Worm (Caenorhabditis elegans) whole organism, late embryonic: ENCODE results near the gene clec-4.

Experiments
- C08G9.2 ChIP-seq: sonication (generic microtip); optimal IDR thresholded peaks from 2 replicates; lab custom pipeline; 2016; ENCODE audit warnings: mild to moderate bottlenecking, missing genetic modification characterization, moderate library complexity, missing compliant biosample characterization
- K02D7.2 ChIP-seq: sonication (generic microtip); optimal IDR thresholded peaks from 2 replicates; lab custom pipeline; 2017; ENCODE audit warnings: mild to moderate bottlenecking, missing genetic modification characterization, missing compliant biosample characterization
- K09A11.1 ChIP-seq: sonication (generic microtip); optimal IDR thresholded peaks from 2 replicates; lab custom pipeline; 2017; ENCODE audit warnings: antibody characterized with exemption, mild to moderate bottlenecking, missing genetic modification characterization, missing compliant biosample characterization; ENCODE audit not compliant: insufficient read depth
- T23F11.4 ChIP-seq: fragments of 200-800 bp; sonication (Bioruptor generic); optimal IDR thresholded peaks from 2 replicates; lab custom pipeline; 2018; ENCODE audit warnings: mild to moderate bottlenecking, missing genetic modification characterization, missing compliant biosample characterization
- ahr-1 ChIP-seq: sonication (generic microtip); optimal IDR thresholded peaks from 2 replicates; lab custom pipeline; 2016; ENCODE audit warnings: missing genetic modification characterization, missing compliant biosample characterization
- ama-1 ChIP-seq: fragments of 150-350 bp; optimal IDR thresholded peaks from 2 replicates; lab custom pipeline; 2014
- ceh-19 ChIP-seq: fragments of 200-800 bp; sonication (Bioruptor generic); optimal IDR thresholded peaks from 2 replicates; lab custom pipeline; 2018; ENCODE audit warnings: mild to moderate bottlenecking, missing genetic modification characterization, missing compliant biosample characterization
- ceh-9 ChIP-seq: sonication (generic microtip); optimal IDR thresholded peaks from 2 replicates; lab custom pipeline; 2016; ENCODE audit warnings: mild to moderate bottlenecking, missing genetic modification characterization, inconsistent platforms, missing compliant biosample characterization
- che-1 ChIP-seq: sonication (generic microtip); optimal IDR thresholded peaks from 2 replicates; lab custom pipeline; 2016; ENCODE audit warnings: mild to moderate bottlenecking, missing genetic modification characterization, missing compliant biosample characterization
- dmd-4 ChIP-seq: sonication (generic microtip); optimal IDR thresholded peaks from 2 replicates; lab custom pipeline; 2016; ENCODE audit warnings: borderline replicate concordance, missing genetic modification characterization, missing compliant biosample characterization
- dve-1 ChIP-seq: sonication (generic microtip); optimal IDR thresholded peaks from 2 replicates; lab custom pipeline; 2017; ENCODE audit warnings: antibody characterized with exemption, mild to moderate bottlenecking, missing genetic modification characterization, missing compliant biosample characterization
- elt-2 ChIP-seq: sonication (generic microtip); optimal IDR thresholded peaks from 2 replicates; lab custom pipeline; 2016; ENCODE audit warnings: missing genetic modification reagents, missing genetic modification characterization, missing compliant biosample characterization
- elt-4 ChIP-seq: sonication (generic microtip); optimal IDR thresholded peaks from 2 replicates; lab custom pipeline; 2016; ENCODE audit warnings: missing genetic modification characterization, missing compliant biosample characterization
- eyg-1 ChIP-seq: sonication (generic microtip); optimal IDR thresholded peaks from 2 replicates; lab custom pipeline; 2016; ENCODE audit warnings: missing genotype, missing genetic modification characterization, missing compliant biosample characterization
- fax-1 ChIP-seq: sonication (generic microtip); optimal IDR thresholded peaks from 2 replicates; lab custom pipeline; 2016; ENCODE audit warnings: missing genotype, missing genetic modification characterization, missing compliant biosample characterization
- fkh-10 ChIP-seq: fragments of 150-350 bp; optimal IDR thresholded peaks from 2 replicates; lab custom pipeline; 2014; ENCODE audit warnings: missing biosample characterization, missing genetic modification reagents, missing genetic modification characterization
- fkh-6 ChIP-seq: sonication (generic microtip); optimal IDR thresholded peaks from 2 replicates; lab custom pipeline; 2016; ENCODE audit warnings: missing genetic modification characterization, missing compliant biosample characterization
- hlh-13 ChIP-seq: fragments of 200-800 bp; sonication (Bioruptor generic); optimal IDR thresholded peaks from 2 replicates; lab custom pipeline; 2018; ENCODE audit warnings: mild to moderate bottlenecking, missing genetic modification characterization, missing compliant biosample characterization
- hlh-15 ChIP-seq: sonication (generic microtip); optimal IDR thresholded peaks from 2 replicates; lab custom pipeline; 2016; ENCODE audit warnings: missing genetic modification characterization, missing compliant biosample characterization
- hlh-30 ChIP-seq: sonication (generic microtip); optimal IDR thresholded peaks from 2 replicates; lab custom pipeline; 2017; ENCODE audit warnings: antibody characterized with exemption, missing genetic modification characterization, missing compliant biosample characterization; ENCODE audit not compliant: insufficient read depth
- hlh-8 ChIP-seq: sonication (generic microtip); optimal IDR thresholded peaks from 2 replicates; lab custom pipeline; 2016; ENCODE audit warnings: missing genotype, missing genetic modification characterization, missing compliant biosample characterization
- lin-11 ChIP-seq: fragments of 200-800 bp; sonication (Bioruptor generic); optimal IDR thresholded peaks from 2 replicates; lab custom pipeline; 2018; ENCODE audit warnings: mild to moderate bottlenecking, missing genetic modification characterization, missing compliant biosample characterization
- nfya-1 ChIP-seq: sonication (generic microtip); optimal IDR thresholded peaks from 2 replicates; lab custom pipeline; 2017; ENCODE audit warnings: missing genetic modification characterization, mild to moderate bottlenecking, missing compliant biosample characterization, antibody characterized with exemption, moderate library complexity
- nhr-11 ChIP-seq: fragments of 150-350 bp; optimal IDR thresholded peaks from 2 replicates; lab custom pipeline; 2014; ENCODE audit warnings: missing biosample characterization, missing genetic modification characterization
- pag-3 ChIP-seq: sonication (generic microtip); optimal IDR thresholded peaks from 2 replicates; lab custom pipeline; 2016; ENCODE audit warnings: missing compliant biosample characterization, missing genetic modification characterization, borderline replicate concordance
- pat-9 ChIP-seq: fragments of 200-800 bp; sonication (Bioruptor generic); optimal IDR thresholded peaks from 2 replicates; lab custom pipeline; 2018; ENCODE audit warnings: mild to moderate bottlenecking, missing genetic modification characterization, moderate library complexity, missing compliant biosample characterization
- pax-1 ChIP-seq: fragments of 150-350 bp; optimal IDR thresholded peaks from 2 replicates; lab custom pipeline; 2014; ENCODE audit warnings: missing biosample characterization, missing genetic modification characterization
- pha-2 ChIP-seq: sonication (generic microtip); optimal IDR thresholded peaks from 2 replicates; lab custom pipeline; 2017; ENCODE audit warnings: mild to moderate bottlenecking, missing genetic modification characterization, missing compliant biosample characterization
- pha-4 ChIP-seq: fragments of 150-350 bp; optimal IDR thresholded peaks from 2 replicates; lab custom pipeline; 2018; ENCODE audit warnings: missing biosample characterization, missing genetic modification reagents, missing genetic modification characterization
- rnt-1 ChIP-seq: sonication (generic microtip); optimal IDR thresholded peaks from 2 replicates; lab custom pipeline; 2016; ENCODE audit warnings: missing genetic modification characterization, missing compliant biosample characterization
- sdc-2 ChIP-seq: sonication (generic microtip); optimal IDR thresholded peaks from 2 replicates; lab custom pipeline; 2016; ENCODE audit warnings: missing genotype, missing genetic modification characterization, missing compliant biosample characterization
- sox-2 ChIP-seq: fragments of 200-800 bp; sonication (Bioruptor generic); IDR thresholded peaks from 2 replicates; pipeline ENCODE4 v1.3.6; 2022; ENCODE audit warnings: missing genetic modification reagents, missing genetic modification characterization, missing compliant biosample characterization
- sox-4 ChIP-seq: sonication (generic microtip); optimal IDR thresholded peaks from 2 replicates; lab custom pipeline; 2017; ENCODE audit warnings: mild to moderate bottlenecking, missing genetic modification characterization, inconsistent platforms, missing compliant biosample characterization
- tbx-7 ChIP-seq: sonication (generic microtip); optimal IDR thresholded peaks from 2 replicates; lab custom pipeline; 2016; ENCODE audit warnings: missing genotype, missing genetic modification characterization, missing compliant biosample characterization
- ttx-3 ChIP-seq: sonication (generic microtip); optimal IDR thresholded peaks from 2 replicates; lab custom pipeline; 2016; ENCODE audit warnings: missing genetic modification reagents, missing genetic modification characterization, missing compliant biosample characterization
- unc-3 ChIP-seq, 2 experiments: fragments of 200-800 bp in 1 of 2; sonication (Bioruptor generic) in 1 of 2; sonication (generic microtip) in 1 of 2; conservative IDR thresholded peaks in 1 of 2; optimal IDR thresholded peaks in 1 of 2; 2 replicates each; pipeline versions ENCODE4 v1.3.6 to Lab custom; 2016 to 2022; ENCODE audit warnings: missing compliant biosample characterization in 2 of 2, missing genetic modification characterization in 2 of 2, missing genetic modification reagents in 1 of 2
- unc-42 ChIP-seq: sonication (generic microtip); optimal IDR thresholded peaks from 2 replicates; lab custom pipeline; 2016; ENCODE audit warnings: missing genotype, missing genetic modification characterization, missing compliant biosample characterization
- unc-55 ChIP-seq: sonication (generic microtip); optimal IDR thresholded peaks from 2 replicates; lab custom pipeline; 2017; ENCODE audit warnings: missing biosample characterization, missing genetic modification reagents, missing genetic modification characterization
- unc-86 ChIP-seq: sonication (generic microtip); optimal IDR thresholded peaks from 2 replicates; lab custom pipeline; 2016; ENCODE audit warnings: missing genetic modification characterization, missing compliant biosample characterization
- zip-5 ChIP-seq: sonication (generic microtip); optimal IDR thresholded peaks from 2 replicates; lab custom pipeline; 2016; ENCODE audit warnings: missing genetic modification characterization, missing compliant biosample characterization

Gene clec-4

ce11 chrII:12580952-12581351 is at the start of gene clec-4:
Gene clec-4 (minus strand): TSS chrII:12581113.
- no peak for TF ChIP-seq unc-3 (GFP tag; conservative IDR thresholded peaks at IDR 0.05; lab: Robert Waterston, UW)
- no peak for TF ChIP-seq unc-3 (tag; optimal IDR thresholded peaks at IDR 0.05; lab: Kevin White, UChicago)
- no peak for TF ChIP-seq pha-4
- no peak for TF ChIP-seq dmd-4
- no peak for TF ChIP-seq unc-42 (tag; lab: Kevin White, UChicago)
- TF ChIP-seq C08G9.2 (tag; lab: Kevin White, UChicago) = no peak
- TF ChIP-seq ahr-1 (tag; lab: Kevin White, UChicago) = no peak
- TF ChIP-seq K09A11.1 = no peak
- no peak for TF ChIP-seq pha-2 (tag; lab: Kevin White, UChicago)

- TF ChIP-seq K02D7.2 (tag; lab: Kevin White, UChicago) (no peak), hlh-8 (tag; lab: Kevin White, UChicago) (no peak), ttx-3 (no peak), pat-9 (tag; lab: Kevin White, UChicago) (no peak), unc-86 (tag; lab: Kevin White, UChicago) (no peak), lin-11 (tag; lab: Kevin White, UChicago) (no peak), tbx-7 (tag; lab: Kevin White, UChicago) (no peak), ceh-9 (tag; lab: Kevin White, UChicago) (no peak), T23F11.4 (no peak), pha-4 (no peak), pag-3 (no peak), elt-4 (tag; lab: Kevin White, UChicago) (no peak), zip-5 (tag; lab: Kevin White, UChicago) (no peak)
Measured at ce11 chrII:12629387-12629786, 48.5 kb upstream of the clec-4 start, which contains the start of gene Y38E10A.28. Gene Y38E10A.28 (plus strand): TSS chrII:12629687.

- TF ChIP-seq ama-1 (lab: Kevin White, UChicago) (no peak), unc-3 (GFP tag; conservative IDR thresholded peaks at IDR 0.05; lab: Robert Waterston, UW) (no peak), unc-3 (tag; optimal IDR thresholded peaks at IDR 0.05; lab: Kevin White, UChicago) (no peak), unc-86 (tag; lab: Kevin White, UChicago) (no peak), sdc-2 (tag; lab: Kevin White, UChicago) (no peak), unc-55 (GFP tag; lab: Kevin White, UChicago) (no peak), hlh-30 (tag; lab: Kevin White, UChicago) (no peak), pha-4 (no peak), eyg-1 (tag; lab: Kevin White, UChicago) (no peak), pag-3 (no peak), elt-2 (tag; lab: Kevin White, UChicago) (no peak), sox-2 (GFP tag; lab: Robert Waterston, UW) (no peak)
- TF ChIP-seq, all 69 proteins: peak for 0
Measured at ce11 chrII:12628566-12628965, 47.7 kb upstream of the clec-4 start, which contains the start of gene nspe-5. Gene nspe-5 (plus strand): TSS chrII:12628866.

ce11 chrII:12626887-12627286 is 46.0 kb upstream of the clec-4 start, which contains the start of gene nspe-7:
Gene nspe-7 (plus strand): TSS chrII:12627187.
- no peak for TF ChIP-seq unc-42 (tag; lab: Kevin White, UChicago)
- TF ChIP-seq che-1 (tag; lab: Kevin White, UChicago) = no peak
- TF ChIP-seq fkh-10 (GFP tag; lab: Kevin White, UChicago) = no peak
- TF ChIP-seq pha-4 = no peak
- no peak for TF ChIP-seq dmd-4
- TF ChIP-seq nfya-1 = no peak
- no peak for TF ChIP-seq sox-4 (tag; lab: Kevin White, UChicago)
- no peak for TF ChIP-seq K09A11.1
- TF ChIP-seq rnt-1 (tag; lab: Kevin White, UChicago) = no peak
- TF ChIP-seq fkh-6 (tag; lab: Kevin White, UChicago) = no peak
- no peak for TF ChIP-seq pax-1
- no peak for TF ChIP-seq nhr-11 (tag; lab: Kevin White, UChicago)
- TF ChIP-seq ceh-19 (GFP tag; lab: Kevin White, UChicago) = no peak
- TF ChIP-seq ama-1 (lab: Kevin White, UChicago) = no peak
- TF ChIP-seq fax-1 (tag; lab: Kevin White, UChicago) = no peak
- TF ChIP-seq hlh-15 (tag; lab: Kevin White, UChicago) = no peak
- TF ChIP-seq unc-3 (GFP tag; conservative IDR thresholded peaks at IDR 0.05; lab: Robert Waterston, UW) = no peak
- no peak for TF ChIP-seq unc-3 (tag; optimal IDR thresholded peaks at IDR 0.05; lab: Kevin White, UChicago)
- no peak for TF ChIP-seq hlh-13 (GFP tag; lab: Kevin White, UChicago)
- no peak for TF ChIP-seq pha-2 (tag; lab: Kevin White, UChicago)
- TF ChIP-seq dve-1 (tag; lab: Kevin White, UChicago) = no peak
- TF ChIP-seq, all 69 proteins: peak for 0
